Worm (Caenorhabditis elegans): ENCODE results near the gene mrps-18C.

- no peak for TF ChIP-seq pha-4 (tag; optimal IDR thresholded peaks at IDR 0.05)
- no peak for TF ChIP-seq ama-1 (optimal IDR thresholded peaks at IDR 0.05)
- TF ChIP-seq F13H6.1 (tag; optimal IDR thresholded peaks at IDR 0.05), result no peak
- no peak for TF ChIP-seq ceh-14 (tag; optimal IDR thresholded peaks at IDR 0.05)
- TF ChIP-seq nhr-11 (tag; optimal IDR thresholded peaks at IDR 0.05), result no peak
- TF ChIP-seq Y22D7AL.16 (tag; optimal IDR thresholded peaks at IDR 0.05), result no peak
- TF ChIP-seq dmd-4 (tag; optimal IDR thresholded peaks at IDR 0.05; ENCODE audit: borderline replicate concordance), result no peak
Measured at ce11 chrIII:4913736-4914135, 21.6 kb upstream of the mrps-18C start.
